Worm (Caenorhabditis elegans): ENCODE results near the gene T17H7.7.

The T17H7.7 gene

ce11 chrIII:783254-783753 lies 25.4 kb upstream of the T17H7.7 start, which contains the start of the genes dagl-2 and ppm-1.G (continued):
- TF ChIP-seq aly-2 (tag; optimal IDR thresholded peaks at IDR 0.05) (no peak), hlh-30 (tag; optimal IDR thresholded peaks at IDR 0.05; ENCODE audit: insufficient read depth) (peak; percentile 47), ceh-32 (tag; optimal IDR thresholded peaks at IDR 0.05; ENCODE audit: poor library complexity) (no peak), unc-39 (tag; optimal IDR thresholded peaks at IDR 0.05) (no peak), mxl-3 (GFP tag; optimal IDR thresholded peaks at IDR 0.05) (no peak), unc-62 (GFP tag; optimal IDR thresholded peaks at IDR 0.05 in 1 of 2) (no peak), unc-62 (tag; optimal IDR thresholded peaks at IDR 0.05) (no peak), php-3 (GFP tag; IDR thresholded peaks at IDR 0.05) (no peak), pha-4 (GFP tag; IDR thresholded peaks at IDR 0.05) (no peak), pha-4 (tag; optimal IDR thresholded peaks at IDR 0.05) (peak; percentile 31), ztf-7 (tag; optimal IDR thresholded peaks at IDR 0.05) (no peak), daf-12 (tag; optimal IDR thresholded peaks at IDR 0.05) (no peak), sdz-12 (GFP tag; optimal IDR thresholded peaks at IDR 0.05) (no peak), madf-9 (GFP tag; conservative IDR thresholded peaks at IDR 0.05) (no peak; the same call in 1 of the 2 replicates), nhr-41 (GFP tag; IDR thresholded peaks at IDR 0.05) (no peak), lim-7 (GFP tag; IDR thresholded peaks at IDR 0.05) (no peak), nhr-28 (tag; optimal IDR thresholded peaks at IDR 0.05) (peak; percentile 10), zfp-2 (tag; optimal IDR thresholded peaks at IDR 0.05) (no peak), attf-4 (tag; optimal IDR thresholded peaks at IDR 0.05) (no peak), lir-3 (tag; optimal IDR thresholded peaks at IDR 0.05) (no peak), ceh-20 (GFP tag; IDR thresholded peaks at IDR 0.05) (no peak), nhr-102 (tag; optimal IDR thresholded peaks at IDR 0.05) (no peak), Y75B8A.6 (GFP tag; IDR thresholded peaks at IDR 0.05) (no peak), mdt-29 (GFP tag; IDR thresholded peaks at IDR 0.05) (no peak), ztf-11 (tag; optimal IDR thresholded peaks at IDR 0.05) (no peak), ctbp-1 (GFP tag; IDR thresholded peaks at IDR 0.05) (no peak), lin-13 (GFP tag; optimal IDR thresholded peaks at IDR 0.05) (peak; percentile 10), lin-29 (GFP tag; IDR thresholded peaks at IDR 0.05) (no peak), tra-1 (GFP tag; IDR thresholded peaks at IDR 0.05) (no peak), mxl-2 (GFP tag; conservative IDR thresholded peaks at IDR 0.05) (no peak), zag-1 (tag; optimal IDR thresholded peaks at IDR 0.05) (no peak), T26A8.4 (GFP tag; IDR thresholded peaks at IDR 0.05) (no peak), nhr-42 (GFP tag; IDR thresholded peaks at IDR 0.05) (no peak), saeg-2 (GFP tag; IDR thresholded peaks at IDR 0.05) (no peak), zip-11 (GFP tag; IDR thresholded peaks at IDR 0.05) (no peak), dmd-9 (GFP tag; IDR thresholded peaks at IDR 0.05) (0 out of 2 replicates have a peak, but pooled peaks have one; percentile 29), dpl-1 (GFP tag; optimal IDR thresholded peaks at IDR 0.05) (peak; percentile 72), nhr-25 (tag; optimal IDR thresholded peaks at IDR 0.05; ENCODE audit: borderline replicate concordance, insufficient read depth) (no peak), hmg-1.1 (GFP tag; IDR thresholded peaks at IDR 0.05) (no peak), fos-1 (tag; optimal IDR thresholded peaks at IDR 0.05) (no peak), R02D3.7 (tag; optimal IDR thresholded peaks at IDR 0.05) (no peak), Y105C5A.15 (GFP tag; IDR thresholded peaks at IDR 0.05) (no peak), spr-3 (GFP tag; optimal IDR thresholded peaks at IDR 0.05) (no peak), unc-130 (GFP tag; optimal IDR thresholded peaks at IDR 0.05) (peak; percentile 90), F10B5.3 (tag; optimal IDR thresholded peaks at IDR 0.05) (no peak), F49E8.2 (tag; optimal IDR thresholded peaks at IDR 0.05; ENCODE audit: borderline replicate concordance) (no peak), tag-97 (GFP tag; IDR thresholded peaks at IDR 0.05) (no peak), daf-8 (GFP tag; IDR thresholded peaks at IDR 0.05) (no peak), vab-7 (GFP tag; IDR thresholded peaks at IDR 0.05) (no peak), ama-1 (optimal IDR thresholded peaks at IDR 0.05) (no peak), cey-2 (tag; optimal IDR thresholded peaks at IDR 0.05; ENCODE audit: borderline replicate concordance, insufficient read depth) (no peak), zip-2 (tag; optimal IDR thresholded peaks at IDR 0.05) (no peak)

Measured in whole organism, L4 larva.